ENCODE assay signal across 2 fruit fly cellular contexts in the genomic region with DNA sequence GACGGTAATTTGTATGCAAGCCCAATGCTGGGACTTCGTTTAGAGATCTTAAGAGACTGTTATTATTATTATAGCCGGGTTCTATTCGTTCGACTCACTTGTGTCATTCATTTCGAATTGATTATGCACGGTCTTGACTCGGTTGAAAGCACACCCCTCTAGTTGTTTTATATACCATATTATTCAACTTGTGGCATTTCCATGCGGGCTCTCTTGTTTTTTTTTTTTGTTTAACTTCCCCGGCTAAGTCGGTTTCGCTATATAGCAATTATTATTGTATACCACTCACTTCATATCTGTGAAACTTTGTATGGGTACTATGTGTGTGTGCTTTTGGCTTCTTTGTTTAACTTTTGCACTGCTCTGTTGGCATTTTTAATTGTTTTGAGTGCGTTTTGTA.
TF ChIP-seq lines count a peak whose summit lies in the region.

A gene (minus strand): TSS at position 224 of the 400 bp plus-strand sequence.

- TF ChIP-seq CTCF in whole organism, embryonic (GFP tag; optimal IDR thresholded peaks at IDR 0.05; lab: Kevin White, UChicago): no peak

TF ChIP-seq in whole organism, embryonic, 481 proteins besides CTCF, POLR2A, EP300 and RAD21:
- TF ChIP-seq CG2199 (GFP tag; IDR thresholded peaks at IDR 0.05; lab: Robert Waterston, UW): 0 out of 3 replicates have a peak, but pooled peaks have one; percentile 74
- TF ChIP-seq CkIIα-i1 (GFP tag; IDR thresholded peaks at IDR 0.05; lab: Robert Waterston, UW): no peak
- TF ChIP-seq CG6791 (GFP tag; IDR thresholded peaks at IDR 0.05; lab: Robert Waterston, UW; ENCODE audit: partially characterized antibody): no peak
- TF ChIP-seq sens (GFP tag; lab: Kevin White, UChicago): peak; percentile 4
- TF ChIP-seq gcm (GFP tag; optimal IDR thresholded peaks at IDR 0.05; lab: Kevin White, UChicago): peak; percentile 53

TF ChIP-seq in whole organism, prepupa, 60 proteins besides CTCF, POLR2A, EP300 and RAD21:
- no peak for TF ChIP-seq CG6854 (GFP tag; optimal IDR thresholded peaks at IDR 0.05; lab: Kevin White, UChicago)
- TF ChIP-seq eg (GFP tag; IDR thresholded peaks at IDR 0.05; lab: Robert Waterston, UW): no peak
- no peak for TF ChIP-seq salr (GFP tag; optimal IDR thresholded peaks at IDR 0.05; lab: Kevin White, UChicago)
- TF ChIP-seq fd59A (GFP tag; optimal IDR thresholded peaks at IDR 0.05; lab: Kevin White, UChicago): no peak
- peak; percentile 1 for TF ChIP-seq vri (GFP tag; optimal IDR thresholded peaks at IDR 0.05; lab: Kevin White, UChicago)
- peak; percentile 26 for TF ChIP-seq Sox14 (GFP tag; optimal IDR thresholded peaks at IDR 0.05; lab: Kevin White, UChicago)
- TF ChIP-seq CG16779 (tag; optimal IDR thresholded peaks at IDR 0.05; lab: Kevin White, UChicago): no peak
- TF ChIP-seq dsx (GFP tag; optimal IDR thresholded peaks at IDR 0.05; lab: Kevin White, UChicago; ENCODE audit: poor library complexity, severe bottlenecking): peak; percentile 47
- TF ChIP-seq topi (GFP tag; optimal IDR thresholded peaks at IDR 0.05; lab: Kevin White, UChicago): no peak
- no peak for TF ChIP-seq CG11902 (GFP tag; optimal IDR thresholded peaks at IDR 0.05; lab: Kevin White, UChicago)
TF ChIP-seq in whole organism, prepupa: peak in this region for 3.
